Worm (Caenorhabditis elegans): Measurements from ENCODE around the gene srh-252.
A peak's percentile ranks its signal among the peaks of the same experiment; 100 is the strongest.

srh-252 gene

ce11 chrV:17225389-17225788 lies 2.2 kb upstream of the srh-252 start, which contains the start of gene scl-25:
Gene scl-25, plus strand, starts transcription at chrV:17225689.
- TF ChIP-seq M03D4.4 (tag; optimal IDR thresholded peaks at IDR 0.05), result no peak
- no peak for TF ChIP-seq lin-13 (tag; optimal IDR thresholded peaks at IDR 0.05)
- no peak for TF ChIP-seq unc-120 (tag; optimal IDR thresholded peaks at IDR 0.05; ENCODE audit: poor library complexity, severe bottlenecking)
- TF ChIP-seq nhr-12 (tag; optimal IDR thresholded peaks at IDR 0.05), result no peak
- TF ChIP-seq mab-5 (tag; optimal IDR thresholded peaks at IDR 0.05), result no peak
- no peak for TF ChIP-seq hlh-1 (tag; optimal IDR thresholded peaks at IDR 0.05)
- TF ChIP-seq ceh-83 (GFP tag; optimal IDR thresholded peaks at IDR 0.05), result no peak
- no peak for TF ChIP-seq flh-1 (GFP tag; optimal IDR thresholded peaks at IDR 0.05)
- TF ChIP-seq ces-1 (GFP tag; optimal IDR thresholded peaks at IDR 0.05), result no peak
- TF ChIP-seq sptf-1 (tag; optimal IDR thresholded peaks at IDR 0.05), result no peak
- TF ChIP-seq pha-4 (tag; optimal IDR thresholded peaks at IDR 0.05), result no peak
- TF ChIP-seq drap-1 (GFP tag; optimal IDR thresholded peaks at IDR 0.05), result no peak
- no peak for TF ChIP-seq nhr-2 (tag; optimal IDR thresholded peaks at IDR 0.05)
- TF ChIP-seq tbx-8 (GFP tag; optimal IDR thresholded peaks at IDR 0.05), result no peak
- no peak for TF ChIP-seq ham-2 (GFP tag; optimal IDR thresholded peaks at IDR 0.05)
- no peak for TF ChIP-seq lin-32 (GFP tag; optimal IDR thresholded peaks at IDR 0.05)

- no peak for TF ChIP-seq unc-39 (tag; optimal IDR thresholded peaks at IDR 0.05)
- peak; percentile 58 for TF ChIP-seq zip-8 (tag; optimal IDR thresholded peaks at IDR 0.05)
Measured at ce11 chrV:17220345-17220744, 2.9 kb downstream of the srh-252 start, which contains the start of gene srh-109. Gene srh-109, minus strand, starts transcription at chrV:17220445.

- TF ChIP-seq snpc-4 (tag; optimal IDR thresholded peaks at IDR 0.05) (no peak), mab-5 (tag; optimal IDR thresholded peaks at IDR 0.05) (no peak), lsy-2 (tag; optimal IDR thresholded peaks at IDR 0.05) (no peak), mls-2 (tag; optimal IDR thresholded peaks at IDR 0.05) (no peak), M03D4.4 (tag; optimal IDR thresholded peaks at IDR 0.05) (no peak), drap-1 (GFP tag; optimal IDR thresholded peaks at IDR 0.05) (no peak), unc-120 (tag; optimal IDR thresholded peaks at IDR 0.05; ENCODE audit: poor library complexity, severe bottlenecking) (no peak), sem-2 (GFP tag; optimal IDR thresholded peaks at IDR 0.05) (no peak), ceh-83 (GFP tag; optimal IDR thresholded peaks at IDR 0.05) (no peak), hlh-1 (tag; optimal IDR thresholded peaks at IDR 0.05) (no peak), blmp-1 (tag; optimal IDR thresholded peaks at IDR 0.05) (no peak), ceh-39 (tag; optimal IDR thresholded peaks at IDR 0.05) (no peak), ces-1 (GFP tag; optimal IDR thresholded peaks at IDR 0.05) (no peak)
Measured at ce11 chrV:17217690-17218089, 5.5 kb downstream of the srh-252 start, which contains the start of gene srbc-62. Gene srbc-62, plus strand, starts transcription at chrV:17217990.

ce11 chrV:17215602-17216001 lies 7.6 kb downstream of the srh-252 start:
- TF ChIP-seq ham-2 (GFP tag; optimal IDR thresholded peaks at IDR 0.05) (no peak), nhr-28 (tag; optimal IDR thresholded peaks at IDR 0.05) (no peak), ceh-39 (tag; optimal IDR thresholded peaks at IDR 0.05) (no peak), pha-4 (tag; optimal IDR thresholded peaks at IDR 0.05) (no peak), elt-1 (tag; optimal IDR thresholded peaks at IDR 0.05; ENCODE audit: borderline replicate concordance, insufficient read depth) (no peak), drap-1 (GFP tag; optimal IDR thresholded peaks at IDR 0.05) (no peak), lin-13 (tag; optimal IDR thresholded peaks at IDR 0.05) (no peak), bed-3 (GFP tag; optimal IDR thresholded peaks at IDR 0.05) (no peak), lin-32 (GFP tag; optimal IDR thresholded peaks at IDR 0.05) (no peak), hlh-1 (tag; optimal IDR thresholded peaks at IDR 0.05) (no peak), M03D4.4 (tag; optimal IDR thresholded peaks at IDR 0.05) (no peak), nhr-76 (tag; optimal IDR thresholded peaks at IDR 0.05) (no peak), nhr-12 (tag; optimal IDR thresholded peaks at IDR 0.05) (no peak), nhr-2 (tag; optimal IDR thresholded peaks at IDR 0.05) (no peak), cnd-1 (tag; optimal IDR thresholded peaks at IDR 0.05) (no peak), lsy-2 (tag; optimal IDR thresholded peaks at IDR 0.05) (no peak), snpc-4 (tag; optimal IDR thresholded peaks at IDR 0.05) (no peak)

- TF ChIP-seq nhr-76 (tag; optimal IDR thresholded peaks at IDR 0.05) (no peak), nhr-28 (tag; optimal IDR thresholded peaks at IDR 0.05) (no peak), ceh-39 (tag; optimal IDR thresholded peaks at IDR 0.05) (no peak), sem-2 (GFP tag; optimal IDR thresholded peaks at IDR 0.05) (no peak), ceh-43 (GFP tag; optimal IDR thresholded peaks at IDR 0.05) (no peak), elt-3 (tag; optimal IDR thresholded peaks at IDR 0.05) (no peak), cnd-1 (tag; optimal IDR thresholded peaks at IDR 0.05) (no peak), mep-1 (tag; optimal IDR thresholded peaks at IDR 0.05) (no peak), M03D4.4 (tag; optimal IDR thresholded peaks at IDR 0.05) (no peak), unc-39 (tag; optimal IDR thresholded peaks at IDR 0.05) (no peak), bed-3 (GFP tag; optimal IDR thresholded peaks at IDR 0.05) (no peak)
Measured at ce11 chrV:17212743-17213142, 10.5 kb downstream of the srh-252 start, which contains the start of gene srh-113. Gene srh-113, plus strand, starts transcription at chrV:17213043.
